Fruit fly (Drosophila melanogaster) whole organism, embryonic: ENCODE data around the gene CG11674.

ENCODE experiments used
- Abd-B ChIP-seq: fragments of 200-800 bp; sonication (Bioruptor generic); optimal IDR thresholded peaks from 2 replicates; lab custom pipeline; 2018; ENCODE audit warnings: missing biosample characterization, mild to moderate bottlenecking, missing genetic modification characterization, moderate library complexity
- Atf-2 ChIP-seq: fragments of 200-800 bp; sonication (Bioruptor generic); optimal IDR thresholded peaks from 2 replicates; lab custom pipeline; 2016; ENCODE audit warnings: missing biosample characterization, missing genetic modification characterization
- Atf6 ChIP-seq: fragments of 200-800 bp; sonication (Bioruptor generic); IDR thresholded peaks from 2 replicates; pipeline ENCODE4 v1.3.6; 2022; ENCODE audit warnings: missing biosample characterization, missing genetic modification characterization
- CG10979 ChIP-seq: fragments of 200-800 bp; sonication (Bioruptor generic); optimal IDR thresholded peaks from 2 replicates; lab custom pipeline; 2018; ENCODE audit warnings: missing biosample characterization, mild to moderate bottlenecking, missing genetic modification characterization, moderate library complexity
- CG11504 ChIP-seq: fragments of 200-800 bp; sonication (Bioruptor generic); optimal IDR thresholded peaks from 3 replicates; lab custom pipeline; 2019; ENCODE audit warnings: missing biosample characterization, mild to moderate bottlenecking, missing genetic modification characterization, moderate library complexity
- CG12071 ChIP-seq: fragments of 200-800 bp; sonication (Bioruptor generic); optimal IDR thresholded peaks from 3 replicates; lab custom pipeline; 2018; ENCODE audit warnings: missing biosample characterization, mild to moderate bottlenecking, missing genetic modification characterization
- CG14050 ChIP-seq: fragments of 200-800 bp; sonication (Bioruptor generic); IDR thresholded peaks from 3 replicates; pipeline ENCODE4 v1.3.6; 2022; ENCODE audit warnings: missing biosample characterization, missing genetic modification characterization
- CG15011 ChIP-seq: fragments of 200-800 bp; sonication (Bioruptor generic); optimal IDR thresholded peaks from 3 replicates; lab custom pipeline; 2018; ENCODE audit warnings: missing biosample characterization, mild to moderate bottlenecking, missing genetic modification characterization
- CG1529 ChIP-seq: fragments of 200-800 bp; sonication (Bioruptor generic); optimal IDR thresholded peaks from 3 replicates; lab custom pipeline; 2018; ENCODE audit warnings: missing biosample characterization, missing genetic modification characterization
- CG17802 ChIP-seq: fragments of 200-800 bp; sonication (Bioruptor generic); optimal IDR thresholded peaks from 2 replicates; lab custom pipeline; 2018; ENCODE audit warnings: missing biosample characterization, mild to moderate bottlenecking, missing genetic modification characterization, moderate library complexity
- CG2120 ChIP-seq: fragments of 200-800 bp; sonication (Bioruptor generic); optimal IDR thresholded peaks from 3 replicates; lab custom pipeline; 2016; ENCODE audit warnings: missing biosample characterization, missing genetic modification characterization
- CG2875 ChIP-seq: fragments of 200-800 bp; sonication (Bioruptor generic); optimal IDR thresholded peaks from 2 replicates; lab custom pipeline; 2017; ENCODE audit warnings: missing biosample characterization, mild to moderate bottlenecking, missing genetic modification characterization, missing genetic modification reagents
- CG31388 ChIP-seq: fragments of 200-800 bp; sonication (Bioruptor generic); optimal IDR thresholded peaks from 2 replicates; lab custom pipeline; 2016; ENCODE audit warnings: missing biosample characterization, missing genetic modification characterization
- CG32532 ChIP-seq: fragments of 200-800 bp; sonication (Bioruptor generic); IDR thresholded peaks from 2 replicates; pipeline ENCODE4 v1.3.6; 2022; ENCODE audit warnings: missing biosample characterization, missing genetic modification characterization
- CG34422 ChIP-seq: fragments of 200-800 bp; sonication (Bioruptor generic); IDR thresholded peaks from 3 replicates; pipeline ENCODE4 v1.3.6; 2022; ENCODE audit warnings: missing biosample characterization, missing genetic modification characterization
- CG4730 ChIP-seq: fragments of 200-800 bp; sonication (Bioruptor generic); IDR thresholded peaks from 2 replicates; pipeline ENCODE4 v1.3.6; 2022; ENCODE audit warnings: missing biosample characterization, missing genetic modification characterization
- CG6175 ChIP-seq: fragments of 200-800 bp; sonication (Bioruptor generic); IDR thresholded peaks from 3 replicates; pipeline ENCODE4 v1.3.6; 2022; ENCODE audit warnings: missing biosample characterization, missing genetic modification characterization
- CG6272 ChIP-seq: fragments of 200-800 bp; sonication (Bioruptor generic); IDR thresholded peaks from 2 replicates; pipeline ENCODE4 v1.3.6; 2022; ENCODE audit warnings: missing biosample characterization, missing genetic modification characterization
- CG6689 ChIP-seq: fragments of 200-800 bp; sonication (Bioruptor generic); IDR thresholded peaks from 2 replicates; pipeline ENCODE4 v1.3.6; 2022; ENCODE audit warnings: missing biosample characterization, missing genetic modification characterization
- CG6765 ChIP-seq: fragments of 200-800 bp; sonication (Bioruptor generic); optimal IDR thresholded peaks from 3 replicates; lab custom pipeline; 2017; ENCODE audit warnings: missing biosample characterization, mild to moderate bottlenecking, missing genetic modification characterization
- CG9609 ChIP-seq: fragments of 200-800 bp; sonication (Bioruptor generic); optimal IDR thresholded peaks from 3 replicates; lab custom pipeline; 2016; ENCODE audit warnings: missing biosample characterization, missing genetic modification characterization
- CoRest ChIP-seq: fragments of 200-800 bp; sonication (Bioruptor generic); optimal IDR thresholded peaks from 3 replicates; lab custom pipeline; 2018; ENCODE audit warnings: missing biosample characterization, mild to moderate bottlenecking, missing genetic modification characterization, moderate library complexity
- Dfd ChIP-seq, 2 experiments: fragments of >200 bp; optimal IDR thresholded peaks; 2 replicates each; lab custom pipeline; 2017; ENCODE audit warnings: missing biosample characterization in 2 of 2, missing genetic modification characterization in 2 of 2
- Dll ChIP-seq: fragments of 200-800 bp; sonication (Bioruptor generic); IDR thresholded peaks from 4 replicates; pipeline ENCODE4 v1.3.6; 2022; ENCODE audit warnings: missing biosample characterization, missing genetic modification characterization; ENCODE audit not compliant: partially characterized antibody
- ERR ChIP-seq: fragments of 200-800 bp; sonication (Bioruptor generic); optimal IDR thresholded peaks from 2 replicates; lab custom pipeline; 2016; ENCODE audit warnings: missing biosample characterization, missing genetic modification characterization
- Fer2 ChIP-seq: fragments of 200-800 bp; sonication (Bioruptor generic); optimal IDR thresholded peaks from 2 replicates; lab custom pipeline; 2018; ENCODE audit warnings: missing biosample characterization, mild to moderate bottlenecking, missing genetic modification characterization, moderate library complexity
- Hr39 ChIP-seq: fragments of >200 bp; optimal IDR thresholded peaks from 2 replicates; lab custom pipeline; 2017
- MBD-R2 ChIP-seq: fragments of 200-800 bp; sonication (Bioruptor generic); IDR thresholded peaks from 2 replicates; pipeline ENCODE4 v1.3.6; 2022; ENCODE audit warnings: missing biosample characterization, missing genetic modification characterization
- NK7.1 ChIP-seq: fragments of 200-800 bp; sonication (Bioruptor generic); optimal IDR thresholded peaks from 3 replicates; lab custom pipeline; 2016; ENCODE audit warnings: missing biosample characterization, missing genetic modification characterization
- Optix ChIP-seq: fragments of 200-800 bp; sonication (Bioruptor generic); IDR thresholded peaks from 3 replicates; pipeline ENCODE4 v1.3.6; 2022; ENCODE audit warnings: missing biosample characterization, missing genetic modification characterization
- Sox102F ChIP-seq: fragments of 200-800 bp; sonication (Bioruptor generic); optimal IDR thresholded peaks from 2 replicates; lab custom pipeline; 2018; ENCODE audit warnings: missing biosample characterization, mild to moderate bottlenecking, missing genetic modification characterization, moderate library complexity
- Usf ChIP-seq: fragments of 200-800 bp; sonication (Bioruptor generic); optimal IDR thresholded peaks from 2 replicates; lab custom pipeline; 2017; ENCODE audit warnings: missing genotype, missing biosample characterization, missing genetic modification characterization
- ab ChIP-seq: fragments of 200-800 bp; sonication (Bioruptor generic); optimal IDR thresholded peaks from 2 replicates; lab custom pipeline; 2016; ENCODE audit warnings: missing biosample characterization, missing genetic modification characterization
- amos ChIP-seq: fragments of 200-800 bp; sonication (Bioruptor generic); IDR thresholded peaks from 2 replicates; pipeline ENCODE4 v1.3.6; 2022; ENCODE audit warnings: missing biosample characterization, missing genetic modification characterization; ENCODE audit not compliant: partially characterized antibody
- br ChIP-seq: fragments of >200 bp; optimal IDR thresholded peaks from 2 replicates; lab custom pipeline; 2017
- cad ChIP-seq: fragments of >200 bp; optimal IDR thresholded peaks from 2 replicates; lab custom pipeline; 2017; ENCODE audit warnings: missing biosample characterization, missing genetic modification characterization
- caup ChIP-seq: fragments of 200-800 bp; sonication (Bioruptor generic); optimal IDR thresholded peaks from 3 replicates; lab custom pipeline; 2017; ENCODE audit warnings: missing biosample characterization, mild to moderate bottlenecking, missing genetic modification characterization, moderate library complexity; ENCODE audit not compliant: severe bottlenecking
- dmrt99B ChIP-seq: fragments of 200-800 bp; sonication (Bioruptor generic); optimal IDR thresholded peaks from 2 replicates; lab custom pipeline; 2018; ENCODE audit warnings: missing biosample characterization, mild to moderate bottlenecking, missing genetic modification characterization, moderate library complexity
- en ChIP-seq: fragments of 200-800 bp; sonication (Bioruptor generic); optimal IDR thresholded peaks from 2 replicates; lab custom pipeline; 2016; ENCODE audit warnings: missing biosample characterization, missing genetic modification characterization
- lbe ChIP-seq: fragments of 200-800 bp; sonication (Bioruptor generic); optimal IDR thresholded peaks from 2 replicates; lab custom pipeline; 2016; ENCODE audit warnings: missing biosample characterization, mild to moderate bottlenecking, missing genetic modification characterization
- lola ChIP-seq, 3 experiments: fragments of >200 bp in 2 of 3; fragments of 200-800 bp in 1 of 3; sonication (Bioruptor generic) in 1 of 3; optimal IDR thresholded peaks; 2 replicates each; lab custom pipeline; 2017 to 2019; ENCODE audit warnings: missing biosample characterization in 3 of 3, missing genetic modification characterization in 3 of 3, mild to moderate bottlenecking in 1 of 3, moderate library complexity in 1 of 3
- nmo ChIP-seq: fragments of 200-800 bp; sonication (Bioruptor generic); optimal IDR thresholded peaks from 2 replicates; lab custom pipeline; 2018; ENCODE audit warnings: missing biosample characterization, mild to moderate bottlenecking, missing genetic modification characterization, moderate library complexity
- schlank ChIP-seq: fragments of 200-800 bp; sonication (Bioruptor generic); optimal IDR thresholded peaks from 2 replicates; lab custom pipeline; 2018; ENCODE audit warnings: missing biosample characterization, mild to moderate bottlenecking, missing genetic modification characterization
- stc ChIP-seq: fragments of 200-800 bp; sonication (Bioruptor generic); IDR thresholded peaks from 2 replicates; pipeline ENCODE4 v1.3.6; 2022; ENCODE audit warnings: missing biosample characterization, missing genetic modification characterization
- zen ChIP-seq: fragments of 200-800 bp; sonication (Bioruptor generic); optimal IDR thresholded peaks from 3 replicates; lab custom pipeline; 2018; ENCODE audit warnings: missing biosample characterization, mild to moderate bottlenecking, missing genetic modification characterization, moderate library complexity
- zen2 ChIP-seq: fragments of 200-800 bp; sonication (Bioruptor generic); IDR thresholded peaks from 3 replicates; pipeline ENCODE4 v1.3.6; 2022; ENCODE audit warnings: missing biosample characterization, missing genetic modification characterization; ENCODE audit not compliant: partially characterized antibody
- zf30C ChIP-seq: fragments of 200-800 bp; sonication (Bioruptor generic); optimal IDR thresholded peaks from 3 replicates; lab custom pipeline; 2018; ENCODE audit warnings: missing biosample characterization, mild to moderate bottlenecking, missing genetic modification characterization

The CG11674 gene

dm6 chrX:14247035-14247786, 21.5 kb upstream of the CG11674 start, which contains the start of gene mud (continued):
- no peak for TF ChIP-seq caup (GFP tag; lab: Kevin White, UChicago)
- peak; percentile 67 for TF ChIP-seq Dll (GFP tag; lab: Robert Waterston, UW)
- no peak for TF ChIP-seq ab
- no peak for TF ChIP-seq schlank (tag; lab: Kevin White, UChicago)
- TF ChIP-seq Dfd (GFP tag; optimal IDR thresholded peaks at IDR 0.05; lab: Kevin White, UChicago) = no peak
- TF ChIP-seq zf30C = no peak

dm6 chrX:14242941-14243736, 17.5 kb upstream of the CG11674 start, which contains the start of gene CG32599:
CG32599 (plus strand) TSS chrX:14243686.
- TF ChIP-seq CG6175 (GFP tag; lab: Robert Waterston, UW) = no peak
- no peak for TF ChIP-seq en
- no peak for TF ChIP-seq CG2875 (GFP tag; lab: Kevin White, UChicago)
- TF ChIP-seq CG15011 (GFP tag; lab: Kevin White, UChicago) = no peak
- TF ChIP-seq CG2120 (GFP tag; lab: Kevin White, UChicago) = no peak
- peak; percentile 40 for TF ChIP-seq CG17802 (tag; lab: Kevin White, UChicago)
- no peak for TF ChIP-seq Atf6 (GFP tag; lab: Robert Waterston, UW)
- TF ChIP-seq Optix (GFP tag; lab: Robert Waterston, UW) = no peak
- 0 out of 3 replicates have a peak, but pooled peaks have one; percentile 7 for TF ChIP-seq CG34422 (GFP tag; lab: Robert Waterston, UW)
- no peak for TF ChIP-seq CG9609 (GFP tag; lab: Kevin White, UChicago)
- peak; percentile 48 for TF ChIP-seq nmo (GFP tag; lab: Kevin White, UChicago)
- no peak for TF ChIP-seq CG1529 (GFP tag; lab: Kevin White, UChicago)
- TF ChIP-seq lola (GFP tag; optimal IDR thresholded peaks at IDR 0.05; lab: Kevin White, UChicago) = peak in 1 of 3 experiments; percentile 16
- peak; percentile 21 for TF ChIP-seq dmrt99B (tag; lab: Kevin White, UChicago)
- no peak for TF ChIP-seq CG12071 (GFP tag; lab: Kevin White, UChicago)
- TF ChIP-seq CG31388 = no peak
- TF ChIP-seq Sox102F (GFP tag; lab: Kevin White, UChicago) = peak; percentile 54
- no peak; the same call in 2 of the 3 replicates for TF ChIP-seq zen2
- TF ChIP-seq Hr39 (lab: Kevin White, UChicago) = no peak
- TF ChIP-seq CG4730 = peak; percentile 42; the same call in 1 of the 2 replicates
- peak; percentile 62 for TF ChIP-seq amos (GFP tag; lab: Robert Waterston, UW)
- peak; percentile 26; the same call in 1 of the 2 replicates for TF ChIP-seq CG6272 (GFP tag; lab: Robert Waterston, UW)
- TF ChIP-seq CG6689 (GFP tag; lab: Robert Waterston, UW) = peak; percentile 62
- TF ChIP-seq br (lab: Kevin White, UChicago) = no peak
- peak; percentile 16 for TF ChIP-seq CG10979
- TF ChIP-seq MBD-R2 (GFP tag; lab: Robert Waterston, UW) = no peak
- peak; percentile 53 for TF ChIP-seq CG11504 (tag; lab: Kevin White, UChicago)
- peak; percentile 30 for TF ChIP-seq Abd-B (GFP tag; lab: Kevin White, UChicago)
- TF ChIP-seq NK7.1 (GFP tag; lab: Kevin White, UChicago) = no peak
- TF ChIP-seq CG6765 (GFP tag; lab: Kevin White, UChicago) = no peak
- peak; percentile 55 for TF ChIP-seq CoRest (tag; lab: Kevin White, UChicago)
- TF ChIP-seq cad (GFP tag; lab: Kevin White, UChicago) = no peak
- no peak for TF ChIP-seq lbe (GFP tag; lab: Kevin White, UChicago)
- no peak for TF ChIP-seq stc
- TF ChIP-seq Usf (GFP tag; lab: Kevin White, UChicago) = no peak
- TF ChIP-seq zen = peak; percentile 33
- peak; percentile 56 for TF ChIP-seq CG32532 (GFP tag; lab: Robert Waterston, UW)
- TF ChIP-seq Atf-2 (GFP tag; lab: Kevin White, UChicago) = no peak
- 0 out of 3 replicates have a peak, but pooled peaks have one; percentile 35 for TF ChIP-seq CG14050
- TF ChIP-seq ERR (GFP tag; lab: Kevin White, UChicago) = no peak
- no peak for TF ChIP-seq Fer2
